Worm (Caenorhabditis elegans): Measurements from ENCODE around the gene Y16B4A.2.

DNA sequence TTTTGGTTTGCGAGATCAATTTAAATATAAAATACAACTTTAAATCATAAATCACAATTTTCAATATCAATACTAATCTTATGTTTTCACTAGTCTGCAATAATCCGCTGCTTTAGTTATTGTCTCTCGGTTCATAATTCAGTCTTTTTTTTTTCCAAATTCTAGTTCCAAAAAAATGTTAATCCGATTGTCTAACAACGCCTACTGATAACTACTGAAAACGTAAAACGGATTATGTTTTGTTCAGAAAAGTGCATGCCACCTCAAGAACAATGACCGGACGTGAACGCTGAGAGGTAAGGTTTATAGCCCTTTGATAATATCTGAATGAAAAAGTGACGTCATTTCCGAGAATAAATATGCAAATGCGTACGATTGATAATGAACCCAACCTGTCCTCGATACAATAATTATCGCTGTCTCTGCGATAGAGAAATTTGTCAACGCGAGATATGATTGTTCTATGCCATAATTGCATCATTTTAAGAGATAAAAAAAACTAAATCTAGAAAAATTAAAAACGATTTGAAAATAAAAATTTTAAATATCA lies 21.6 kb upstream of the Y16B4A.2 start, which contains the start of gene sprr-2:
- TF ChIP-seq mdl-1 (tag; optimal IDR thresholded peaks at IDR 0.05) (no peak), nhr-237 (tag; optimal IDR thresholded peaks at IDR 0.05) (no peak)
